Worm (Caenorhabditis elegans) whole organism, midembryonic: ENCODE measurements around the gene T05A7.6.

ENCODE experiments used
- T22C8.4 ChIP-seq: fragments of 200-800 bp; sonication (Bioruptor generic); IDR thresholded peaks from 2 replicates; pipeline ENCODE4 v1.3.6; 2022; ENCODE audit warnings: missing genetic modification characterization, missing compliant biosample characterization
- cog-1 ChIP-seq: sonication (generic microtip); optimal IDR thresholded peaks from 2 replicates; lab custom pipeline; 2016; ENCODE audit warnings: missing genetic modification characterization, missing compliant biosample characterization
- flt-1 ChIP-seq: fragments of 200-800 bp; sonication (Bioruptor generic); IDR thresholded peaks from 2 replicates; pipeline ENCODE4 v1.3.6; 2022; ENCODE audit warnings: missing genetic modification characterization, missing compliant biosample characterization
- klf-2 ChIP-seq: fragments of 200-800 bp; sonication (Bioruptor generic); conservative IDR thresholded peaks from 2 replicates; pipeline ENCODE4 v1.3.6; 2022; ENCODE audit warnings: missing genetic modification reagents, missing genetic modification characterization, missing compliant biosample characterization
- med-1 ChIP-seq: sonication (generic microtip); optimal IDR thresholded peaks from 2 replicates; lab custom pipeline; 2017; ENCODE audit warnings: missing genetic modification characterization, mild to moderate bottlenecking, missing compliant biosample characterization, antibody characterized with exemption, missing genetic modification reagents; ENCODE audit not compliant: insufficient read depth
- tab-1 ChIP-seq: fragments of 200-800 bp; sonication (Bioruptor generic); IDR thresholded peaks from 2 replicates; pipeline ENCODE4 v1.3.6; 2022; ENCODE audit warnings: missing genetic modification characterization, missing compliant biosample characterization
- ztf-23 ChIP-seq: fragments of 200-800 bp; sonication (Bioruptor generic); IDR thresholded peaks from 2 replicates; pipeline ENCODE4 v1.3.6; 2022; ENCODE audit warnings: missing genetic modification reagents, missing genetic modification characterization, missing compliant biosample characterization
- ztf-29 ChIP-seq: fragments of 200-800 bp; sonication (Bioruptor generic); IDR thresholded peaks from 2 replicates; pipeline ENCODE4 v1.3.6; 2022; ENCODE audit warnings: missing genetic modification reagents, missing genetic modification characterization, missing compliant biosample characterization

- no peak for TF ChIP-seq ztf-23 (GFP tag; lab: Robert Waterston, UW)
- no peak for TF ChIP-seq cog-1
- TF ChIP-seq T22C8.4 (GFP tag; lab: Robert Waterston, UW) = no peak
- no peak for TF ChIP-seq tab-1
- no peak for TF ChIP-seq flt-1 (GFP tag; lab: Robert Waterston, UW)
- no peak for TF ChIP-seq ztf-29 (GFP tag; lab: Robert Waterston, UW)
- TF ChIP-seq med-1 (GFP tag; lab: Kevin White, UChicago) = no peak
- TF ChIP-seq klf-2 (GFP tag; lab: Robert Waterston, UW) = no peak
Observed at ce11 chrII:4650072-4650471, 21.5 kb downstream of the T05A7.6 start.
